Worm (Caenorhabditis elegans): Measurements from ENCODE around the gene C18C4.7.

The C18C4.7 gene

ce11 chrV:5584293-5584776, 17.3 kb upstream of the C18C4.7 start, which contains the start of gene pas-6 (continued):
- TF ChIP-seq skn-1 (tag; optimal IDR thresholded peaks at IDR 0.05) (peak; percentile 72), elt-3 (tag; optimal IDR thresholded peaks at IDR 0.05) (no peak), sea-2 (GFP tag; optimal IDR thresholded peaks at IDR 0.05) (no peak), hmg-11 (tag; optimal IDR thresholded peaks at IDR 0.05) (no peak), fkh-2 (tag; optimal IDR thresholded peaks at IDR 0.05) (no peak)

- TF ChIP-seq lin-39 (tag; optimal IDR thresholded peaks at IDR 0.05) (peak; percentile 71), ama-1 (optimal IDR thresholded peaks at IDR 0.05) (peak; percentile 46), elt-1 (tag; optimal IDR thresholded peaks at IDR 0.05) (no peak), nhr-23 (tag; optimal IDR thresholded peaks at IDR 0.05) (no peak), mdl-1 (tag; optimal IDR thresholded peaks at IDR 0.05) (no peak), nhr-43 (tag; optimal IDR thresholded peaks at IDR 0.05; ENCODE audit: poor library complexity, severe bottlenecking) (no peak), elt-3 (tag; optimal IDR thresholded peaks at IDR 0.05) (no peak), pha-4 (tag; optimal IDR thresholded peaks at IDR 0.05) (no peak), nhr-12 (tag; optimal IDR thresholded peaks at IDR 0.05) (no peak), snpc-4 (tag; optimal IDR thresholded peaks at IDR 0.05) (no peak), nhr-28 (tag; optimal IDR thresholded peaks at IDR 0.05) (no peak), nfya-1 (tag; optimal IDR thresholded peaks at IDR 0.05; ENCODE audit: insufficient read depth) (peak; percentile 9), sea-2 (GFP tag; optimal IDR thresholded peaks at IDR 0.05) (no peak), skn-1 (tag; optimal IDR thresholded peaks at IDR 0.05) (no peak)
Measured at ce11 chrV:5582860-5583259, 15.8 kb upstream of the C18C4.7 start.

ce11 chrV:5582308-5582707, 15.3 kb upstream of the C18C4.7 start:
- TF ChIP-seq hmg-11 (tag; optimal IDR thresholded peaks at IDR 0.05) = peak; percentile 16
- no peak for TF ChIP-seq lin-39 (tag; optimal IDR thresholded peaks at IDR 0.05)
- TF ChIP-seq nfya-1 (tag; optimal IDR thresholded peaks at IDR 0.05; ENCODE audit: insufficient read depth) = peak; percentile 48

ce11 chrV:5581312-5581711, 14.3 kb upstream of the C18C4.7 start, which contains the start of gene klc-2:
Gene klc-2 (minus strand): TSS chrV:5581412.
- TF ChIP-seq mdl-1 (tag; optimal IDR thresholded peaks at IDR 0.05) = no peak
- TF ChIP-seq nhr-25 (tag; optimal IDR thresholded peaks at IDR 0.05) = no peak
- TF ChIP-seq unc-39 (tag; optimal IDR thresholded peaks at IDR 0.05) = no peak
- no peak for TF ChIP-seq ceh-16 (tag; optimal IDR thresholded peaks at IDR 0.05)
- TF ChIP-seq fos-1 (tag; optimal IDR thresholded peaks at IDR 0.05) = no peak
- TF ChIP-seq ama-1 (optimal IDR thresholded peaks at IDR 0.05) = no peak

- TF ChIP-seq nhr-237 (tag; optimal IDR thresholded peaks at IDR 0.05) (no peak), pha-4 (tag; optimal IDR thresholded peaks at IDR 0.05) (peak; percentile 50), elt-2 (tag; optimal IDR thresholded peaks at IDR 0.05) (peak; percentile 30), snpc-4 (tag; optimal IDR thresholded peaks at IDR 0.05) (peak; percentile 65), nfya-1 (tag; optimal IDR thresholded peaks at IDR 0.05; ENCODE audit: insufficient read depth) (peak; percentile 92), hmg-11 (tag; optimal IDR thresholded peaks at IDR 0.05) (peak; percentile 84), nhr-43 (tag; optimal IDR thresholded peaks at IDR 0.05; ENCODE audit: poor library complexity, severe bottlenecking) (peak; percentile 30), nhr-25 (tag; optimal IDR thresholded peaks at IDR 0.05) (peak; percentile 45), ama-1 (optimal IDR thresholded peaks at IDR 0.05) (peak; percentile 48), ceh-82 (tag; optimal IDR thresholded peaks at IDR 0.05) (no peak), nhr-23 (tag; optimal IDR thresholded peaks at IDR 0.05) (peak; percentile 47), nhr-11 (tag; optimal IDR thresholded peaks at IDR 0.05) (peak; percentile 19), lsy-12 (tag; optimal IDR thresholded peaks at IDR 0.05) (peak; percentile 40), daf-12 (tag; optimal IDR thresholded peaks at IDR 0.05) (no peak), ceh-28 (tag; optimal IDR thresholded peaks at IDR 0.05) (peak; percentile 82), lin-39 (tag; optimal IDR thresholded peaks at IDR 0.05) (peak; percentile 43), unc-39 (tag; optimal IDR thresholded peaks at IDR 0.05) (no peak), lin-15B (tag; optimal IDR thresholded peaks at IDR 0.05) (peak; percentile 37)
Measured at ce11 chrV:5580517-5580916, 13.5 kb upstream of the C18C4.7 start.

- TF ChIP-seq nhr-11 (tag; optimal IDR thresholded peaks at IDR 0.05) (no peak), nhr-12 (tag; optimal IDR thresholded peaks at IDR 0.05) (no peak), fkh-10 (GFP tag; optimal IDR thresholded peaks at IDR 0.05) (no peak), tbx-2 (tag; optimal IDR thresholded peaks at IDR 0.05) (no peak), elt-2 (tag; optimal IDR thresholded peaks at IDR 0.05) (no peak), nhr-23 (tag; optimal IDR thresholded peaks at IDR 0.05) (no peak), ceh-16 (tag; optimal IDR thresholded peaks at IDR 0.05) (no peak), fos-1 (tag; optimal IDR thresholded peaks at IDR 0.05) (no peak), mdl-1 (tag; optimal IDR thresholded peaks at IDR 0.05) (no peak), lsy-12 (tag; optimal IDR thresholded peaks at IDR 0.05) (no peak), hmg-11 (tag; optimal IDR thresholded peaks at IDR 0.05) (no peak)
Measured at ce11 chrV:5579666-5580065, 12.6 kb upstream of the C18C4.7 start.
